Fruit fly (Drosophila melanogaster) whole organism, prepupa: ENCODE results near the gene Hnf4.

ENCODE experiments used
- CG11294 ChIP-seq: fragments of 200-800 bp; sonication (Bioruptor generic); IDR thresholded peaks from 2 replicates; pipeline ENCODE4 v1.3.6; 2022; ENCODE audit warnings: missing biosample characterization, missing genetic modification characterization
- CG3919 ChIP-seq: fragments of 200-800 bp; sonication (Bioruptor generic); optimal IDR thresholded peaks from 3 replicates; lab custom pipeline; 2016; ENCODE audit warnings: missing biosample characterization, missing genetic modification characterization
- CG6854 ChIP-seq: fragments of 200-800 bp; sonication (Bioruptor generic); optimal IDR thresholded peaks from 2 replicates; lab custom pipeline; 2017; ENCODE audit warnings: missing biosample characterization, mild to moderate bottlenecking, missing genetic modification characterization
- Eip75B ChIP-seq: fragments of 200-800 bp; sonication (Bioruptor generic); optimal IDR thresholded peaks from 3 replicates; lab custom pipeline; 2016; ENCODE audit warnings: missing biosample characterization, missing genetic modification characterization
- Ets96B ChIP-seq: fragments of 200-800 bp; optimal IDR thresholded peaks from 2 replicates; lab custom pipeline; 2019; ENCODE audit warnings: missing biosample characterization, mild to moderate bottlenecking, missing genetic modification characterization, moderate library complexity
- Hr39 ChIP-seq: fragments of 200-800 bp; sonication (Bioruptor generic); optimal IDR thresholded peaks from 2 replicates; lab custom pipeline; 2016; ENCODE audit warnings: missing biosample characterization, missing genetic modification characterization
- OdsH ChIP-seq: fragments of 200-800 bp; sonication (Bioruptor generic); optimal IDR thresholded peaks from 3 replicates; lab custom pipeline; 2016; ENCODE audit warnings: missing biosample characterization, missing genetic modification characterization
- fkh ChIP-seq: fragments of 200-800 bp; sonication (Bioruptor generic); optimal IDR thresholded peaks from 3 replicates; lab custom pipeline; 2017; ENCODE audit warnings: missing biosample characterization, mild to moderate bottlenecking, missing genetic modification characterization, moderate library complexity

DNA sequence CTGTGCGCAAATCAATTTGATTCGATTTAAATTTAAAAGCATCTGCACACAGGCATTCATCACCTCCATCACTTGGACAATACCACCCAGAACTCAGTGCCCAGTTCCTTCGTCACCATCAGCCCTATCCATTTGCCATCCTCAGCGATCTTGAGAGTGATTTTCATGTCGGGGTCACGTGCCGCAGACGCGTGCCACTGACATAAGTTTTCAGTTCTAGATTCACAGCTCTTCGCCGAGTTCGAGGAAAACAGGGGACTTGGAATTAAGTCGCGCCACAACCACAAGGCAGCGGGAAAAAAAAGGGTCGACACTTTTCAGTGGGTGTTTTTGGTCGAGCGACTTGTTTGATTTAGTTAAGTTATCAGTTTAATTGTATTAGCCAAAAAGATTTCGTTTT is 33.7 kb upstream of the Hnf4 start:
- TF ChIP-seq Eip75B (GFP tag; lab: Kevin White, UChicago) (no peak), CG11294 (GFP tag; lab: Robert Waterston, UW) (no peak), fkh (GFP tag; lab: Kevin White, UChicago) (no peak), CG3919 (GFP tag; lab: Kevin White, UChicago) (no peak), OdsH (no peak), Hr39 (GFP tag; lab: Kevin White, UChicago) (no peak), Ets96B (no peak), CG6854 (GFP tag; lab: Kevin White, UChicago) (no peak)
